Worm (Caenorhabditis elegans): ENCODE data around the gene daf-11.

DNA sequence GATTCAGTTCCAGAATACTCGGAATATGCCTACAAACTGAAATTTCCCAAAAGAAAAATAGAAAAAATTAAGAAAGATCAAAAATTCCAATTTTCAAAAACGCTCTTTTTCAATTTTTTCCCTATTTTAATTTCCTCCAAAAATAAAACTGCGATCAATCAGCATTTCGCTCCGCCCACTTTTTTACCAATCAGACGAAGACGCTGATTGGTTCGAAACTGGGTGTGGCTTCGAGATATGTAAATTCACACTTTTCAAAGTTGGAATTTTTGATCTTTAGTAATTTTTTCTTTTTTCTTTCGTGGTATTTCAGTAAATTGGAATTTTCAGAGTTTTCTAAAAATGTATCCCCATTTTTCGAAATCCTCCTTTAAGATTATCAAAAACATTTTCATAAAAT, 48.8 kb downstream of the daf-11 start:
- TF ChIP-seq nhr-237 (tag; optimal IDR thresholded peaks at IDR 0.05) (no peak), unc-62 (GFP tag; optimal IDR thresholded peaks at IDR 0.05) (no peak), ama-1 (optimal IDR thresholded peaks at IDR 0.05) (no peak), egl-27 (tag; optimal IDR thresholded peaks at IDR 0.05) (no peak)
